Fruit fly (Drosophila melanogaster) whole organism, wandering third instar larva: Measurements from ENCODE around the gene CG13461.

Experiments
- Abd-B ChIP-seq: fragments of >200 bp; optimal IDR thresholded peaks from 2 replicates; lab custom pipeline; 2017; ENCODE audit warnings: missing biosample characterization, missing genetic modification characterization
- CG32264 ChIP-seq: fragments of 200-800 bp; sonication (Bioruptor generic); optimal IDR thresholded peaks from 2 replicates; lab custom pipeline; 2016; ENCODE audit warnings: missing biosample characterization, missing genetic modification characterization
- CG9705 ChIP-seq: fragments of 200-800 bp; sonication (Bioruptor generic); optimal IDR thresholded peaks from 2 replicates; lab custom pipeline; 2018; ENCODE audit warnings: missing biosample characterization, mild to moderate bottlenecking, missing genetic modification characterization
- CrebA ChIP-seq: fragments of 200-800 bp; sonication (Bioruptor generic); optimal IDR thresholded peaks from 2 replicates; lab custom pipeline; 2016; ENCODE audit warnings: missing biosample characterization, mild to moderate bottlenecking, missing genetic modification characterization, borderline replicate concordance
- Dfd ChIP-seq: fragments of >200 bp; optimal IDR thresholded peaks from 2 replicates; lab custom pipeline; 2017; ENCODE audit warnings: missing biosample characterization, missing genetic modification characterization
- HLH106 ChIP-seq: fragments of 200-800 bp; optimal IDR thresholded peaks from 3 replicates; lab custom pipeline; 2019; ENCODE audit warnings: missing biosample characterization, mild to moderate bottlenecking, missing genetic modification characterization, moderate library complexity
- Hnf4 ChIP-seq: fragments of 200-800 bp; sonication (Bioruptor generic); optimal IDR thresholded peaks from 2 replicates; lab custom pipeline; 2016; ENCODE audit warnings: missing biosample characterization, mild to moderate bottlenecking, missing genetic modification characterization
- Hr83 ChIP-seq: fragments of 200-300 bp; sonication (Bioruptor generic); optimal IDR thresholded peaks from 2 replicates; lab custom pipeline; 2016; ENCODE audit warnings: missing biosample characterization, mild to moderate bottlenecking, missing genetic modification characterization, moderate library complexity; ENCODE audit not compliant: poor library complexity, severe bottlenecking
- Jra ChIP-seq: sonication (Bioruptor generic); optimal IDR thresholded peaks from 2 replicates; lab custom pipeline; 2016; ENCODE audit warnings: missing biosample characterization, missing genetic modification characterization
- Mio ChIP-seq: sonication (Bioruptor generic); optimal IDR thresholded peaks from 2 replicates; lab custom pipeline; 2016; ENCODE audit warnings: missing biosample characterization, missing genetic modification characterization
- Myc ChIP-seq: fragments of >200 bp; optimal IDR thresholded peaks from 2 replicates; lab custom pipeline; 2017
- N ChIP-seq: fragments of >200 bp; optimal IDR thresholded peaks from 2 replicates; lab custom pipeline; 2018; ENCODE audit warnings: missing biosample characterization, missing external identifiers, missing genetic modification characterization
- OdsH ChIP-seq: fragments of 200-800 bp; sonication (Bioruptor generic); optimal IDR thresholded peaks from 2 replicates; lab custom pipeline; 2016; ENCODE audit warnings: missing biosample characterization, mild to moderate bottlenecking, missing genetic modification characterization
- Rel ChIP-seq, 2 experiments: fragments of 200-800 bp; sonication (Bioruptor generic) in 1 of 2; optimal IDR thresholded peaks; 2 replicates in 1 of 2; 3 replicates in 1 of 2; lab custom pipeline; 2016 to 2019; ENCODE audit warnings: mild to moderate bottlenecking in 2 of 2, missing biosample characterization in 2 of 2, missing genetic modification characterization in 2 of 2, moderate library complexity in 1 of 2
- Sp1 ChIP-seq: fragments of 200-800 bp; sonication (Bioruptor generic); optimal IDR thresholded peaks from 3 replicates; lab custom pipeline; 2019; ENCODE audit warnings: missing biosample characterization, mild to moderate bottlenecking, missing genetic modification characterization, moderate library complexity
- Vsx2 ChIP-seq: fragments of 200-300, 225-300 bp; sonication (Bioruptor generic); optimal IDR thresholded peaks from 2 replicates; lab custom pipeline; 2018; ENCODE audit warnings: missing biosample characterization, missing genetic modification characterization; ENCODE audit not compliant: partially characterized antibody
- brk ChIP-seq: fragments of 200-800 bp; sonication (Bioruptor generic); optimal IDR thresholded peaks from 2 replicates; lab custom pipeline; 2016; ENCODE audit warnings: missing biosample characterization, mild to moderate bottlenecking, missing genetic modification characterization
- dmrt93B ChIP-seq: fragments of 200-800 bp; sonication (Bioruptor generic); optimal IDR thresholded peaks from 2 replicates; lab custom pipeline; 2018; ENCODE audit warnings: missing biosample characterization, mild to moderate bottlenecking, missing genetic modification characterization
- ey ChIP-seq: fragments of 200-800 bp; sonication (Bioruptor generic); optimal IDR thresholded peaks from 2 replicates; lab custom pipeline; 2016; ENCODE audit warnings: missing biosample characterization, missing genetic modification characterization
- fru ChIP-seq: fragments of 200-800 bp; sonication (Bioruptor generic); optimal IDR thresholded peaks from 3 replicates; lab custom pipeline; 2016; ENCODE audit warnings: missing biosample characterization, mild to moderate bottlenecking, missing genetic modification characterization
- h ChIP-seq: fragments of 200-800 bp; sonication (Bioruptor generic); optimal IDR thresholded peaks from 3 replicates; lab custom pipeline; 2016; ENCODE audit warnings: missing biosample characterization, mild to moderate bottlenecking, missing genetic modification characterization
- jim ChIP-seq: fragments of 175-275, 200-325 bp; sonication (Bioruptor generic); optimal IDR thresholded peaks from 2 replicates; lab custom pipeline; 2016; ENCODE audit warnings: missing biosample characterization, mild to moderate bottlenecking, missing genetic modification characterization
- lola ChIP-seq: fragments of >200 bp; optimal IDR thresholded peaks from 2 replicates; lab custom pipeline; 2017; ENCODE audit warnings: missing biosample characterization, missing genetic modification characterization
- pan ChIP-seq: fragments of >200 bp; optimal IDR thresholded peaks from 2 replicates; lab custom pipeline; 2017
- psq ChIP-seq: fragments of 200-800 bp; sonication (Bioruptor generic); optimal IDR thresholded peaks from 3 replicates; lab custom pipeline; 2017; ENCODE audit warnings: missing biosample characterization, mild to moderate bottlenecking, missing genetic modification characterization, moderate library complexity
- rgr ChIP-seq: fragments of 200-800 bp; sonication (Bioruptor generic); optimal IDR thresholded peaks from 3 replicates; lab custom pipeline; 2016; ENCODE audit warnings: missing biosample characterization, mild to moderate bottlenecking, missing genetic modification characterization
- sage ChIP-seq: fragments of 200-800 bp; sonication (Bioruptor generic); optimal IDR thresholded peaks from 2 replicates; lab custom pipeline; 2016; ENCODE audit warnings: missing biosample characterization, mild to moderate bottlenecking, missing genetic modification characterization
- sv ChIP-seq: fragments of 200-800 bp; sonication (Bioruptor generic); optimal IDR thresholded peaks from 3 replicates; lab custom pipeline; 2016; ENCODE audit warnings: missing biosample characterization, missing genetic modification characterization
- tai ChIP-seq: sonication (Bioruptor generic); optimal IDR thresholded peaks from 2 replicates; lab custom pipeline; 2016; ENCODE audit warnings: missing biosample characterization, missing genetic modification characterization
- woc ChIP-seq: sonication (Bioruptor generic); optimal IDR thresholded peaks from 2 replicates; lab custom pipeline; 2016; ENCODE audit warnings: missing biosample characterization, mild to moderate bottlenecking, missing genetic modification characterization

CG13461 gene

DNA sequence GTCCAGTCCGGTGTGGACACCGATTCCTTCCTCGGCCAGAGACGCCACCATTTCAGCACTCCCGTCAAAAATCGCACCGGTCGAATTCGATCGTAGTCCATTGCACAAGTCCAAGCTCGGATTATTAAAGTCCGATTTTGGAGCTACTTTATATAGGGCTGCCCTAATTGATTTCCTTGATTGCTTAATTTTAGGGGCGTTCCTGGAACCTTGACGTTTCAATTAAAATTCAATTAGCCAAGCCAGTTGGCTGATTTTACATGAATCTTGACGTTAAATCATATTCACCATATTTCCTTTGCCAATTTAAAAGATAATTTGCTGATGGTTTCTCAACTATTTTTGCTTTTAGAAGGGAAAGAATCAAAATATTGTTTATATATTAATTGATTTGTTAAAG is 26.1 kb upstream of the CG13461 start, which contains the start of gene Or71a:
Or71a (minus strand) TSS at position 101 of the 400 bp plus-strand sequence.
- TF ChIP-seq sv (GFP tag; lab: Kevin White, UChicago) (no peak), Mio (GFP tag; lab: Kevin White, UChicago) (no peak), pan (lab: Kevin White, UChicago) (no peak), Dfd (no peak), woc (GFP tag; lab: Kevin White, UChicago) (no peak), jim (no peak), Abd-B (GFP tag; lab: Kevin White, UChicago) (no peak), ey (GFP tag; lab: Kevin White, UChicago) (no peak), sage (no peak), lola (GFP tag; lab: Kevin White, UChicago) (no peak), h (GFP tag; lab: Kevin White, UChicago) (no peak), HLH106 (tag; lab: Kevin White, UChicago) (no peak), Jra (GFP tag; lab: Kevin White, UChicago) (no peak), fru (GFP tag; lab: Kevin White, UChicago) (no peak), psq (GFP tag; lab: Kevin White, UChicago) (no peak), CG9705 (no peak), CG32264 (GFP tag; lab: Kevin White, UChicago) (no peak), Myc (lab: Kevin White, UChicago) (no peak)
- TF ChIP-seq, all 38 proteins: peak for 0

DNA sequence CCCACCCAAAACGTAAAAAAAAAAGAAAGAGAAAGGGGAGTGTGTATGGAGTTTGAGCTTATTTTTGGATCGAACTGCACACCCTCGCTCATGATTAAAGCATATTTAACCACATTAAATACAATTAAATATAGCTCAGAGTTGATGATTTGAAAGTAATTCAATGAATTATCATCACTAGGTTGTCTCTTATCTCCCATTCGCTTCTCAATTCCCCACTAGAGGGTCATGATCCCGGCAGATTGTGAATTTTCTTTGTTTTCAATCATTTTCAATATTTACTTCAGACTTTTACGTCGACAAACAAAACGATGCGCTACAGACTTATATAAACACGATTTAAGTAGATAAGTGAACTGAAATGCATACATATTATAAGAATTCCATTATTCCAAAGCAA is 24.1 kb upstream of the CG13461 start:
- TF ChIP-seq lola (GFP tag; lab: Kevin White, UChicago) (no peak), rgr (GFP tag; lab: Kevin White, UChicago) (no peak), N (GFP tag; lab: Kevin White, UChicago) (no peak), psq (GFP tag; lab: Kevin White, UChicago) (no peak), Hr83 (GFP tag; lab: Kevin White, UChicago) (no peak), Rel (GFP tag; optimal IDR thresholded peaks at IDR 0.05; lab: Kevin White, UChicago) (no peak), Rel (tag; optimal IDR thresholded peaks at IDR 0.05; lab: Kevin White, UChicago) (no peak), tai (no peak), dmrt93B (GFP tag; lab: Kevin White, UChicago) (no peak), ey (GFP tag; lab: Kevin White, UChicago) (no peak), CG32264 (GFP tag; lab: Kevin White, UChicago) (no peak), jim (no peak), CG9705 (no peak), Sp1 (no peak), HLH106 (tag; lab: Kevin White, UChicago) (no peak), Vsx2 (GFP tag; lab: Kevin White, UChicago) (no peak), Hnf4 (GFP tag; lab: Kevin White, UChicago) (no peak), OdsH (GFP tag; lab: Kevin White, UChicago) (no peak), CrebA (GFP tag; lab: Kevin White, UChicago) (no peak)

DNA sequence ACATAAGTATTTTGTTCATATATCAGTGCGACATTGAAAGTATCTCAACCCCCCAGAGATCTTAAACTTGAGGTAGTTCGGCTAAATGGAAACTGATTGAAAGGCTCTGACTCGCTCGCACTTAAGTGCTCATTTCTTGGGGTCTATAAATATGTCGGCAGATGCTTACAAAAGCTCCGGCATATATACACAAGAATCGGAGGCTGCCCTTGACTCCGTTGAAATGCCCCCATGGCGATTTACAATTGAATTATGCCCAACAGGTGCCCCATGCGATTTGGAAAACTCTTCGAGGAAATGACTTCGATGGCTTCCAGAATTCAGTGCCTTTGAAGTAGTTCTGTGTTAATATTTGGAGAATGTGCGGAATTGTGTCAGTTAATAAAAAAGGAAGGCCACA is 21.4 kb upstream of the CG13461 start:
- TF ChIP-seq CG32264 (GFP tag; lab: Kevin White, UChicago) (no peak), sv (GFP tag; lab: Kevin White, UChicago) (no peak), tai (no peak), Hr83 (GFP tag; lab: Kevin White, UChicago) (no peak), Vsx2 (GFP tag; lab: Kevin White, UChicago) (no peak), Mio (GFP tag; lab: Kevin White, UChicago) (no peak), ey (GFP tag; lab: Kevin White, UChicago) (no peak)
- TF ChIP-seq, all 38 proteins: peak for 0

DNA sequence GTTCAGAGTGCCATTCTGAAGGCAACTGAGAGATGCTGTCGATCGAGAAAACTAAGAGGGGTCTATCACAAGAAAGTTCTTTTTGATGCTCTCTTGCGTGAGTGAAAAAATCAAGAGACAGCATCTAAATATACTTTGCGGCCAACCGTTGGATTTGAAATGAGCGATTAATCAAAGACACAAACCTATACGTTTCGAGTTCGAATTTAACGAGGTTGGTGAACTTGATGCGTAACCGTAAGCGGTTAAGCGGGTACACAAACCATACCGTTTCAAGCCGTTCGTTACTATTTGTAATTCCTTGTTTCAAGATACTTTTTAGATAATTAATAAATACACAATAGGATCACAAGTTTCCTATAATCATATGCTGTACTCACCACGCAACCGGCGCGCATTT is 19.9 kb upstream of the CG13461 start:
- no peak for TF ChIP-seq pan (lab: Kevin White, UChicago)
- no peak for TF ChIP-seq Jra (GFP tag; lab: Kevin White, UChicago)
- no peak for TF ChIP-seq Dfd
- TF ChIP-seq Abd-B (GFP tag; lab: Kevin White, UChicago): no peak
- TF ChIP-seq Myc (lab: Kevin White, UChicago): peak; percentile 84
- no peak for TF ChIP-seq fru (GFP tag; lab: Kevin White, UChicago)
- TF ChIP-seq rgr (GFP tag; lab: Kevin White, UChicago): no peak
- no peak for TF ChIP-seq woc (GFP tag; lab: Kevin White, UChicago)
- no peak for TF ChIP-seq CG9705

DNA sequence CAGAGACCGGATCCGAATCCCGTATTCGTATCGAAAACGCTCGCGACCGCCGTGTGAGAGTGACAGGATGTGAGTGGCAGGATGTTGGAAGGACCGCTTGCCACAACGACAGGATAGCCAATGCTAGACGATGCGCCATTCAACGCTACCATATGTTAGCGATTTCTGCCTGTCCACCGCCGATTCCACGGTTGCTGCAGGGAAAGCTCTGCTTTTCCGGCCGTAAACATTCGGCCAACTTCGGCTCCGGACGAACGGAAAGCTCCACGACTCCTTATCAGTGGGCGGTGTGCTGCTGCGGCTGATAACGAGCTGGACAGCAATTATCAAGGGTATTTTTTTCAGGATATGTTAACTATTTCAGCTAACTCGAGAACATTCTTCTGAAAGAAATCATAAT is 12.6 kb upstream of the CG13461 start, which contains the start of gene Sytbeta:
Sytbeta (minus strand) TSS at position 101 of the 400 bp plus-strand sequence.
- TF ChIP-seq dmrt93B (GFP tag; lab: Kevin White, UChicago) (no peak), brk (GFP tag; lab: Kevin White, UChicago) (no peak), lola (GFP tag; lab: Kevin White, UChicago) (no peak), pan (lab: Kevin White, UChicago) (no peak), OdsH (GFP tag; lab: Kevin White, UChicago) (no peak)
